Worm (Caenorhabditis elegans) whole organism, early embryonic: ENCODE data around the gene ceh-90.

Experiments used
- B0310.2 ChIP-seq: sonication (generic microtip); optimal IDR thresholded peaks from 2 replicates; lab custom pipeline; 2016; ENCODE audit warnings: mild to moderate bottlenecking, missing genetic modification characterization, missing compliant biosample characterization
- ama-1 ChIP-seq: fragments of 150-350 bp; optimal IDR thresholded peaks from 2 replicates; lab custom pipeline; 2014
- ets-7 ChIP-seq: sonication (generic microtip); optimal IDR thresholded peaks from 2 replicates; lab custom pipeline; 2016; ENCODE audit warnings: missing genotype, missing genetic modification characterization, missing compliant biosample characterization
- hmbx-1 ChIP-seq: sonication (generic microtip); optimal IDR thresholded peaks from 2 replicates; lab custom pipeline; 2016; ENCODE audit warnings: mild to moderate bottlenecking, missing genetic modification characterization, missing compliant biosample characterization
- tbx-37 ChIP-seq: fragments of 200-800 bp; sonication (Bioruptor generic); conservative IDR thresholded peaks from 2 replicates; pipeline ENCODE4 v1.3.6; 2022; ENCODE audit warnings: missing genetic modification reagents, missing genetic modification characterization, missing compliant biosample characterization
- tra-4 ChIP-seq: sonication (generic microtip); optimal IDR thresholded peaks from 2 replicates; lab custom pipeline; 2017; ENCODE audit warnings: missing genetic modification characterization, missing compliant biosample characterization

ce11 chrX:14173850-14174249 lies 17.0 kb upstream of the ceh-90 start, which contains the start of gene idhb-1:
- no peak for TF ChIP-seq hmbx-1 (tag; lab: Kevin White, UChicago)
- TF ChIP-seq ama-1 (lab: Kevin White, UChicago): no peak
- TF ChIP-seq tbx-37: no peak
- TF ChIP-seq ets-7 (tag; lab: Kevin White, UChicago): no peak
- TF ChIP-seq tra-4 (tag; lab: Kevin White, UChicago): no peak
- TF ChIP-seq B0310.2 (tag; lab: Kevin White, UChicago): no peak
